Fruit fly (Drosophila melanogaster) whole organism, pupa: ENCODE measurements around the gene vers.

Experiments
- CG10348 ChIP-seq: fragments of 200-800 bp; sonication (Bioruptor generic); IDR thresholded peaks from 2 replicates; pipeline ENCODE4 v1.3.6; 2022; ENCODE audit warnings: missing biosample characterization, missing genetic modification characterization
- CG12605 ChIP-seq: fragments of 200-800 bp; sonication (Bioruptor generic); IDR thresholded peaks from 2 replicates; pipeline ENCODE4 v1.3.6; 2022; ENCODE audit warnings: missing biosample characterization, missing genetic modification characterization
- CG13204 ChIP-seq: fragments of 200-800 bp; sonication (Bioruptor generic); optimal IDR thresholded peaks from 2 replicates; lab custom pipeline; 2018; ENCODE audit warnings: missing biosample characterization, mild to moderate bottlenecking, missing genetic modification characterization, moderate library complexity
- CG14655 ChIP-seq: fragments of 200-800 bp; sonication (Bioruptor generic); optimal IDR thresholded peaks from 3 replicates; lab custom pipeline; 2017; ENCODE audit warnings: mild to moderate bottlenecking, missing biosample characterization, missing genetic modification reagents, missing genetic modification characterization
- CG15710 ChIP-seq: fragments of 200-800 bp; sonication (Bioruptor generic); optimal IDR thresholded peaks from 2 replicates; lab custom pipeline; 2018; ENCODE audit warnings: missing biosample characterization, mild to moderate bottlenecking, missing genetic modification characterization, moderate library complexity
- CG17806 ChIP-seq: fragments of 200-800 bp; sonication (Bioruptor generic); optimal IDR thresholded peaks from 2 replicates; lab custom pipeline; 2018; ENCODE audit warnings: missing biosample characterization, mild to moderate bottlenecking, missing genetic modification characterization, moderate library complexity
- CG32121 ChIP-seq: fragments of 200-800 bp; sonication (Bioruptor generic); IDR thresholded peaks from 2 replicates; pipeline ENCODE4 v1.3.6; 2022; ENCODE audit warnings: missing biosample characterization, missing genetic modification characterization
- CG34367 ChIP-seq: fragments of 200-800 bp; sonication (Bioruptor generic); optimal IDR thresholded peaks from 2 replicates; lab custom pipeline; 2018; ENCODE audit warnings: missing biosample characterization, mild to moderate bottlenecking, missing genetic modification characterization
- CG4496 ChIP-seq: fragments of 200-800 bp; sonication (Bioruptor generic); IDR thresholded peaks from 3 replicates; pipeline ENCODE4 v1.3.6; 2022; ENCODE audit warnings: missing biosample characterization, missing genetic modification characterization
- CG8159 ChIP-seq: fragments of 200-800 bp; sonication (Bioruptor generic); optimal IDR thresholded peaks from 3 replicates; lab custom pipeline; 2018; ENCODE audit warnings: missing biosample characterization, mild to moderate bottlenecking, missing genetic modification characterization, moderate library complexity
- CG8301 ChIP-seq: fragments of 200-800 bp; sonication (Bioruptor generic); optimal IDR thresholded peaks from 2 replicates; lab custom pipeline; 2018; ENCODE audit warnings: missing biosample characterization, mild to moderate bottlenecking, missing genetic modification characterization
- CG9948 ChIP-seq: fragments of 200-800 bp; sonication (Bioruptor generic); optimal IDR thresholded peaks from 2 replicates; lab custom pipeline; 2018; ENCODE audit warnings: missing biosample characterization, mild to moderate bottlenecking, missing genetic modification characterization, moderate library complexity
- D1 ChIP-seq: fragments of 200-800 bp; sonication (Bioruptor generic); optimal IDR thresholded peaks from 2 replicates; lab custom pipeline; 2018; ENCODE audit warnings: missing biosample characterization, mild to moderate bottlenecking, missing genetic modification characterization, moderate library complexity
- EcR ChIP-seq: fragments of 200-800 bp; sonication (Bioruptor generic); optimal IDR thresholded peaks from 3 replicates; lab custom pipeline; 2019; ENCODE audit warnings: missing biosample characterization, missing genetic modification characterization, mild to moderate bottlenecking, moderate library complexity, missing genetic modification reagents
- Ets98B ChIP-seq: fragments of 200-800 bp; sonication (Bioruptor generic); IDR thresholded peaks from 2 replicates; pipeline ENCODE4 v1.3.6; 2022; ENCODE audit warnings: missing biosample characterization, missing genetic modification characterization
- Pif1A ChIP-seq: fragments of 200-800 bp; sonication (Bioruptor generic); optimal IDR thresholded peaks from 3 replicates; lab custom pipeline; 2016; ENCODE audit warnings: missing biosample characterization, missing genetic modification characterization
- Pif1B ChIP-seq: fragments of 200-800 bp; sonication (Bioruptor generic); optimal IDR thresholded peaks from 3 replicates; lab custom pipeline; 2016; ENCODE audit warnings: missing biosample characterization, missing genetic modification characterization
- Snoo ChIP-seq: fragments of 200-800 bp; sonication (Bioruptor generic); optimal IDR thresholded peaks from 3 replicates; lab custom pipeline; 2017; ENCODE audit warnings: missing biosample characterization, mild to moderate bottlenecking, missing genetic modification characterization, inconsistent platforms
- fd96Ca ChIP-seq: fragments of 200-800 bp; sonication (Bioruptor generic); IDR thresholded peaks from 3 replicates; pipeline ENCODE4 v1.3.6; 2022; ENCODE audit warnings: missing biosample characterization, missing genetic modification characterization
- gl ChIP-seq: fragments of 200-800 bp; sonication (Bioruptor generic); optimal IDR thresholded peaks from 2 replicates; lab custom pipeline; 2018; ENCODE audit warnings: missing biosample characterization, mild to moderate bottlenecking, missing genetic modification characterization
- rn ChIP-seq: fragments of 200-800 bp; sonication (Bioruptor generic); IDR thresholded peaks from 2 replicates; pipeline ENCODE4 v1.3.6; 2022; ENCODE audit warnings: missing biosample characterization, missing genetic modification characterization

The vers gene

dm6 chr3L:12083861-12084260 is 32.0 kb upstream of the vers start:
- TF ChIP-seq CG8301 (tag; lab: Kevin White, UChicago) (no peak), CG9948 (tag; lab: Kevin White, UChicago) (no peak), CG17806 (tag; lab: Kevin White, UChicago) (no peak), CG34367 (tag; lab: Kevin White, UChicago) (no peak)

dm6 chr3L:12084969-12085690 is 30.8 kb upstream of the vers start:
- TF ChIP-seq CG13204 (GFP tag; lab: Kevin White, UChicago): no peak
- TF ChIP-seq CG8159 (tag; lab: Kevin White, UChicago): no peak
- TF ChIP-seq CG17806 (tag; lab: Kevin White, UChicago): no peak
- no peak for TF ChIP-seq CG8301 (tag; lab: Kevin White, UChicago)
- no peak for TF ChIP-seq CG10348 (GFP tag; lab: Robert Waterston, UW)
- TF ChIP-seq CG34367 (tag; lab: Kevin White, UChicago): no peak
- TF ChIP-seq Pif1B (GFP tag; lab: Kevin White, UChicago): no peak
- no peak for TF ChIP-seq Pif1A (GFP tag; lab: Kevin White, UChicago)
- TF ChIP-seq CG32121: no peak
- TF ChIP-seq EcR (GFP tag; lab: Kevin White, UChicago): no peak
- no peak for TF ChIP-seq Ets98B
- TF ChIP-seq gl (tag; lab: Kevin White, UChicago): no peak
- no peak for TF ChIP-seq Snoo (tag; lab: Kevin White, UChicago)

dm6 chr3L:12085691-12086078 is 30.2 kb upstream of the vers start:
- TF ChIP-seq CG34367 (tag; lab: Kevin White, UChicago) (no peak), CG13204 (GFP tag; lab: Kevin White, UChicago) (no peak), CG10348 (GFP tag; lab: Robert Waterston, UW) (no peak), EcR (GFP tag; lab: Kevin White, UChicago) (no peak), CG14655 (GFP tag; lab: Kevin White, UChicago) (no peak), CG32121 (no peak), CG17806 (tag; lab: Kevin White, UChicago) (no peak), CG15710 (tag; lab: Kevin White, UChicago) (no peak), CG8159 (tag; lab: Kevin White, UChicago) (no peak), Snoo (tag; lab: Kevin White, UChicago) (no peak), fd96Ca (GFP tag; lab: Robert Waterston, UW) (no peak), Pif1B (GFP tag; lab: Kevin White, UChicago) (no peak), CG4496 (GFP tag; lab: Robert Waterston, UW) (no peak), Pif1A (GFP tag; lab: Kevin White, UChicago) (no peak)
- TF ChIP-seq, all 21 proteins: peak for 0

dm6 chr3L:12088326-12088725 is 27.6 kb upstream of the vers start, which contains the start of gene CG17154:
CG17154 (plus strand) TSS chr3L:12088626.
- TF ChIP-seq CG13204 (GFP tag; lab: Kevin White, UChicago) (no peak), Pif1A (GFP tag; lab: Kevin White, UChicago) (no peak), CG14655 (GFP tag; lab: Kevin White, UChicago) (no peak), CG4496 (GFP tag; lab: Robert Waterston, UW) (no peak), CG8301 (tag; lab: Kevin White, UChicago) (no peak), CG12605 (GFP tag; lab: Robert Waterston, UW) (no peak), rn (no peak), CG10348 (GFP tag; lab: Robert Waterston, UW) (no peak), CG9948 (tag; lab: Kevin White, UChicago) (no peak), Ets98B (no peak), Snoo (tag; lab: Kevin White, UChicago) (no peak), fd96Ca (GFP tag; lab: Robert Waterston, UW) (no peak)

- no peak for TF ChIP-seq CG9948 (tag; lab: Kevin White, UChicago)
- TF ChIP-seq Snoo (tag; lab: Kevin White, UChicago): peak; percentile 67
- TF ChIP-seq gl (tag; lab: Kevin White, UChicago): peak; percentile 9
- peak; percentile 2 for TF ChIP-seq CG15710 (tag; lab: Kevin White, UChicago)
- TF ChIP-seq CG8159 (tag; lab: Kevin White, UChicago): peak; percentile 24
- peak; percentile 72; the same call in 2 of the 3 replicates for TF ChIP-seq CG4496 (GFP tag; lab: Robert Waterston, UW)
- peak; percentile 39 for TF ChIP-seq Pif1B (GFP tag; lab: Kevin White, UChicago)
- TF ChIP-seq CG17806 (tag; lab: Kevin White, UChicago): no peak
- no peak for TF ChIP-seq CG34367 (tag; lab: Kevin White, UChicago)
- TF ChIP-seq CG14655 (GFP tag; lab: Kevin White, UChicago): peak; percentile 43
- TF ChIP-seq Ets98B: no peak
- TF ChIP-seq CG10348 (GFP tag; lab: Robert Waterston, UW): no peak
- peak; percentile 19; the same call in 1 of the 2 replicates for TF ChIP-seq CG32121
- TF ChIP-seq D1 (tag; lab: Kevin White, UChicago): peak; percentile 4
- peak; percentile 40 for TF ChIP-seq Pif1A (GFP tag; lab: Kevin White, UChicago)
- peak; percentile 71 for TF ChIP-seq EcR (GFP tag; lab: Kevin White, UChicago)
- peak; percentile 18 for TF ChIP-seq CG8301 (tag; lab: Kevin White, UChicago)
- TF ChIP-seq CG13204 (GFP tag; lab: Kevin White, UChicago): no peak
- TF ChIP-seq fd96Ca (GFP tag; lab: Robert Waterston, UW): no peak
- 0 out of 2 replicates have a peak, but pooled peaks have one; percentile 28 for TF ChIP-seq CG12605 (GFP tag; lab: Robert Waterston, UW)
- no peak for TF ChIP-seq rn
- TF ChIP-seq, all 21 proteins: peak for 13
Measured at dm6 chr3L:12090184-12090897, 25.6 kb upstream of the vers start.
